Worm (Caenorhabditis elegans) whole organism, L2 larva: Measurements from ENCODE around the gene F01G10.5.
A peak's percentile ranks its signal among the peaks of the same experiment; 100 is the strongest.

ENCODE experiments used
- F13H6.1 ChIP-seq: sonication (generic microtip); optimal IDR thresholded peaks from 2 replicates; lab custom pipeline; 2016; ENCODE audit warnings: missing genetic modification characterization, missing compliant biosample characterization
- Y55F3AM.14 ChIP-seq: fragments of 200-800 bp; sonication (Bioruptor generic); optimal IDR thresholded peaks from 2 replicates; lab custom pipeline; 2018; ENCODE audit warnings: mild to moderate bottlenecking, missing genetic modification characterization, missing compliant biosample characterization
- ZK546.5 ChIP-seq: sonication (generic microtip); optimal IDR thresholded peaks from 2 replicates; lab custom pipeline; 2017; ENCODE audit warnings: missing biosample characterization, missing genetic modification characterization
- alr-1 ChIP-seq: fragments of 150-350 bp; optimal IDR thresholded peaks from 2 replicates; lab custom pipeline; 2014; ENCODE audit warnings: missing biosample characterization, missing genetic modification characterization
- aly-2 ChIP-seq: fragments of 150-350 bp; optimal IDR thresholded peaks from 2 replicates; lab custom pipeline; 2014; ENCODE audit warnings: missing biosample characterization, missing genetic modification characterization
- blmp-1 ChIP-seq: sonication (generic microtip); optimal IDR thresholded peaks from 2 replicates; lab custom pipeline; 2017; ENCODE audit warnings: missing genetic modification characterization, mild to moderate bottlenecking, missing compliant biosample characterization, antibody characterized with exemption, moderate library complexity; ENCODE audit not compliant: insufficient read depth
- ceh-16 ChIP-seq: fragments of 150-350 bp; optimal IDR thresholded peaks from 2 replicates; lab custom pipeline; 2014; ENCODE audit warnings: missing biosample characterization, missing genetic modification characterization
- ceh-82 ChIP-seq: fragments of 150-350 bp; optimal IDR thresholded peaks from 2 replicates; lab custom pipeline; 2014; ENCODE audit warnings: missing biosample characterization, missing genetic modification characterization
- crh-2 ChIP-seq: sonication (generic microtip); optimal IDR thresholded peaks from 2 replicates; lab custom pipeline; 2017; ENCODE audit warnings: missing biosample characterization, missing genetic modification characterization
- dmd-4 ChIP-seq: sonication (generic microtip); optimal IDR thresholded peaks from 2 replicates; lab custom pipeline; 2017; ENCODE audit warnings: missing biosample characterization, missing genetic modification characterization
- egl-27 ChIP-seq: sonication (generic microtip); optimal IDR thresholded peaks from 3 replicates; lab custom pipeline; 2017; ENCODE audit warnings: missing biosample characterization, missing genetic modification reagents, missing genetic modification characterization
- elt-1 ChIP-seq: fragments of 150-350 bp; optimal IDR thresholded peaks from 2 replicates; lab custom pipeline; 2014; ENCODE audit warnings: missing biosample characterization, missing genetic modification characterization
- elt-3 ChIP-seq: sonication (generic microtip); optimal IDR thresholded peaks from 2 replicates; lab custom pipeline; 2017; ENCODE audit warnings: missing biosample characterization, missing genetic modification characterization
- fos-1 ChIP-seq: fragments of 150-350 bp; optimal IDR thresholded peaks from 2 replicates; lab custom pipeline; 2014; ENCODE audit warnings: missing biosample characterization, missing genetic modification characterization
- gmeb-1 ChIP-seq: fragments of 150-350 bp; optimal IDR thresholded peaks from 2 replicates; lab custom pipeline; 2014; ENCODE audit warnings: missing biosample characterization, missing genetic modification characterization
- lin-11 ChIP-seq: fragments of 150-350 bp; sonication (generic microtip); optimal IDR thresholded peaks from 2 replicates; lab custom pipeline; 2014; ENCODE audit warnings: missing biosample characterization, missing genetic modification characterization, inconsistent platforms, mixed read lengths
- lin-13 ChIP-seq: fragments of 150-350 bp; optimal IDR thresholded peaks from 2 replicates; lab custom pipeline; 2014; ENCODE audit warnings: missing biosample characterization, missing genetic modification reagents, missing genetic modification characterization
- lsy-2 ChIP-seq, 2 experiments: fragments of 150-350 bp in 1 of 2; sonication (generic microtip) in 1 of 2; optimal IDR thresholded peaks; 2 replicates each; lab custom pipeline; 2014 to 2017; ENCODE audit warnings: missing biosample characterization in 2 of 2, missing genetic modification characterization in 2 of 2
- mab-5 ChIP-seq: fragments of 150-350 bp; optimal IDR thresholded peaks from 2 replicates; lab custom pipeline; 2014; ENCODE audit warnings: missing biosample characterization, missing genetic modification characterization
- nhr-10 ChIP-seq: sonication (generic microtip); optimal IDR thresholded peaks from 2 replicates; lab custom pipeline; 2017; ENCODE audit warnings: missing biosample characterization, missing genetic modification characterization
- nhr-12 ChIP-seq: fragments of 150-350 bp; optimal IDR thresholded peaks from 2 replicates; lab custom pipeline; 2014; ENCODE audit warnings: missing biosample characterization, missing genetic modification characterization
- nhr-129 ChIP-seq: fragments of 150-350 bp; optimal IDR thresholded peaks from 2 replicates; lab custom pipeline; 2014; ENCODE audit warnings: missing biosample characterization, missing genetic modification characterization
- nhr-23 ChIP-seq: fragments of 150-350 bp; optimal IDR thresholded peaks from 2 replicates; lab custom pipeline; 2014; ENCODE audit warnings: missing biosample characterization, missing genetic modification reagents, missing genetic modification characterization
- nhr-25 ChIP-seq: fragments of 150-350 bp; sonication (generic microtip); optimal IDR thresholded peaks from 3 replicates; lab custom pipeline; 2014; ENCODE audit warnings: missing biosample characterization, missing genetic modification characterization
- nhr-77 ChIP-seq: fragments of 150-350 bp; optimal IDR thresholded peaks from 2 replicates; lab custom pipeline; 2014; ENCODE audit warnings: missing biosample characterization, missing genetic modification characterization
- sem-4 ChIP-seq: fragments of 150-350 bp; optimal IDR thresholded peaks from 2 replicates; lab custom pipeline; 2014; ENCODE audit warnings: missing biosample characterization, missing genetic modification reagents, missing genetic modification characterization
- skn-1 ChIP-seq: sonication (generic microtip); optimal IDR thresholded peaks from 2 replicates; lab custom pipeline; 2017; ENCODE audit warnings: missing biosample characterization, missing genetic modification characterization
- sma-9 ChIP-seq, 2 experiments: fragments of 150-350 bp in 1 of 2; sonication (generic microtip) in 1 of 2; optimal IDR thresholded peaks; 2 replicates each; lab custom pipeline; 2014 to 2016; ENCODE audit warnings: missing genetic modification characterization in 2 of 2, mild to moderate bottlenecking in 1 of 2, missing biosample characterization in 1 of 2, missing compliant biosample characterization in 1 of 2, missing genetic modification reagents in 1 of 2, moderate library complexity in 1 of 2
- snpc-4 ChIP-seq: fragments of 150-350 bp; optimal IDR thresholded peaks from 2 replicates; lab custom pipeline; 2014; ENCODE audit warnings: missing biosample characterization, missing genetic modification characterization
- unc-39 ChIP-seq: fragments of 150-350 bp; optimal IDR thresholded peaks from 2 replicates; lab custom pipeline; 2014; ENCODE audit warnings: missing biosample characterization, missing genetic modification characterization
- unc-55 ChIP-seq: fragments of 150-350 bp; sonication (generic microtip); optimal IDR thresholded peaks from 3 replicates; lab custom pipeline; 2014; ENCODE audit warnings: missing biosample characterization, missing genetic modification reagents, missing genetic modification characterization
- unc-62 ChIP-seq: fragments of 150-350 bp; optimal IDR thresholded peaks from 2 replicates; lab custom pipeline; 2014; ENCODE audit warnings: missing biosample characterization, missing genetic modification reagents, missing genetic modification characterization
- ztf-11 ChIP-seq: sonication (generic microtip); optimal IDR thresholded peaks from 2 replicates; lab custom pipeline; 2017; ENCODE audit warnings: missing biosample characterization, missing genetic modification characterization
- ztf-4 ChIP-seq: fragments of 150-350 bp; optimal IDR thresholded peaks from 2 replicates; lab custom pipeline; 2014; ENCODE audit warnings: missing biosample characterization, missing genetic modification characterization

The F01G10.5 gene

DNA sequence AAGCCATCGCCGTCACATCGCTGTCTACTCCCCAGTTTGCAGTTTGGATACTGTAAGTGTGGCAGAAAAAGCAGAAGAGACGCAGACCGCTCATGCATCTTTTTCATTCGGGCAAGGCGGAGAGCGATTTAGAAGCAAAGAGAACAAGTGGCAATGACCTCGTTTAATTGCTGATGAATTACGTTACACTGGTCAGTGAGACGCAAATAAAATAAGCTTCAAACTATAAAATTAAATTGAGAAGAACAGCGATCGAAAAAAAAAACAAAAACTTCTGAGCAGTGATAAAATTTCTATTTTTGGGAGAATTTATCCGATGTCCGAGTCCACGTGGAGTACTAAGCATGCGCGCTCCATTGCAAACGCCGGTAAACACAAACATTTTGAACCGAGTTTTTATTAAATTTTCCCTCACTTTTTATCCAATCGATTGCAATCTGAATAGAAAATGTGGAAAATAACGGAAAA lies 8.7 kb downstream of the F01G10.5 start, which contains the start of gene C24F3.2 (continued):
- TF ChIP-seq mab-5 (tag; lab: Kevin White, UChicago) (no peak), unc-62 (no peak), sma-9 (GFP tag; optimal IDR thresholded peaks at IDR 0.05; lab: Kevin White, UChicago) (peak; percentile 39), sma-9 (tag; optimal IDR thresholded peaks at IDR 0.05; lab: Kevin White, UChicago) (no peak), elt-3 (tag; lab: Kevin White, UChicago) (no peak), sem-4 (tag; lab: Kevin White, UChicago) (peak; percentile 65), nhr-12 (tag; lab: Kevin White, UChicago) (no peak), unc-55 (GFP tag; lab: Kevin White, UChicago) (peak; percentile 43), gmeb-1 (tag; lab: Kevin White, UChicago) (peak; percentile 52), nhr-25 (tag; lab: Kevin White, UChicago) (no peak), elt-1 (tag; lab: Kevin White, UChicago) (no peak), skn-1 (tag; lab: Kevin White, UChicago) (no peak), egl-27 (tag; lab: Kevin White, UChicago) (peak; percentile 11), ztf-4 (tag; lab: Kevin White, UChicago) (peak; percentile 14), F13H6.1 (tag; lab: Kevin White, UChicago) (peak; percentile 80), fos-1 (tag; lab: Kevin White, UChicago) (peak; percentile 55), nhr-23 (tag; lab: Kevin White, UChicago) (no peak), aly-2 (tag; lab: Kevin White, UChicago) (no peak), lin-13 (GFP tag; lab: Kevin White, UChicago) (peak; percentile 0), lin-11 (tag; lab: Kevin White, UChicago) (no peak), unc-39 (tag; lab: Kevin White, UChicago) (no peak), crh-2 (tag; lab: Kevin White, UChicago) (no peak), dmd-4 (tag; lab: Kevin White, UChicago) (no peak)
- TF ChIP-seq, all 48 proteins: peak for 17

DNA sequence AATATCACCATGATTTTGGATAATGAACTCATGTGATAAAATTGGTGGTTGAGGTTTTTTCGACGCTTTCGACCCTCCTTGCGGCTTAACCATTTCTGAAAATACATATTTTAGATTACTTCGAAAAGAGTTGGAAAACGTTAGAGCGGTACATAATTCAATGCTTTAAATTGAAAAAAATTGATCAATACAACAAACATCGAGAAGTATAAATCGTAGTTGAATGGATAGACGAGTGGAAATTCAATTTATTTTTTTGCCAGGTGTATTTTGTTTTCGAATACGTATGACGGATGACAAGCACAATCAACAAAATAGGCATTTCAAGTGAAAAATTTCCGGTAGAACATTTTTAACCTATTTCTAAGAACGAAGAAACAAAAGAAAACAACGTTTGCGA lies 9.7 kb downstream of the F01G10.5 start, which contains the start of gene tram-1:
tram-1 (minus strand) TSS at position 101 of the 400 bp plus-strand sequence.
- TF ChIP-seq nhr-10 (no peak), crh-2 (tag; lab: Kevin White, UChicago) (peak; percentile 46)
- TF ChIP-seq, all 48 proteins: peak for 1

DNA sequence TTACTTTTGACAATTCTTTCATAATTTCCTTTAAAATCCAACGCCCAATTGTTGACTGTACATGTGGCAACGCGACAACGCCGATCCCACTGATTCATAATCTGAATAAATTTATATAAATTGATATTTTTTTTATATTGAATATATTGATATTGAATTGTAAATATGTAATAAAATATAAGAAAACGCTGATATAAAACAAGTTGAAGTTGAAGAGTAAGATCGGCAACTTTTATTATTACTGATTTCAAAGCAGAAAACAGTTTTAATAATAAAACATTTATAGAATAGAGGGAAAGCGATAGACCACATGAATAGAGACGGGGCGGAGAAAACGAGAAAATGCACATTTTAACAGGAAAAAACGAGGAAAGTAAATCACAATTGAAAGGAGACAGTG lies 11.7 kb downstream of the F01G10.5 start, which contains the start of gene qns-1:
qns-1 (minus strand) TSS at position 101 of the 400 bp plus-strand sequence.
- TF ChIP-seq ZK546.5 (no peak), unc-39 (tag; lab: Kevin White, UChicago) (no peak), mab-5 (tag; lab: Kevin White, UChicago) (no peak), nhr-77 (tag; lab: Kevin White, UChicago) (no peak), ztf-11 (tag; lab: Kevin White, UChicago) (no peak), Y55F3AM.14 (GFP tag; lab: Kevin White, UChicago) (no peak), nhr-129 (tag; lab: Kevin White, UChicago) (no peak), nhr-10 (no peak)

DNA sequence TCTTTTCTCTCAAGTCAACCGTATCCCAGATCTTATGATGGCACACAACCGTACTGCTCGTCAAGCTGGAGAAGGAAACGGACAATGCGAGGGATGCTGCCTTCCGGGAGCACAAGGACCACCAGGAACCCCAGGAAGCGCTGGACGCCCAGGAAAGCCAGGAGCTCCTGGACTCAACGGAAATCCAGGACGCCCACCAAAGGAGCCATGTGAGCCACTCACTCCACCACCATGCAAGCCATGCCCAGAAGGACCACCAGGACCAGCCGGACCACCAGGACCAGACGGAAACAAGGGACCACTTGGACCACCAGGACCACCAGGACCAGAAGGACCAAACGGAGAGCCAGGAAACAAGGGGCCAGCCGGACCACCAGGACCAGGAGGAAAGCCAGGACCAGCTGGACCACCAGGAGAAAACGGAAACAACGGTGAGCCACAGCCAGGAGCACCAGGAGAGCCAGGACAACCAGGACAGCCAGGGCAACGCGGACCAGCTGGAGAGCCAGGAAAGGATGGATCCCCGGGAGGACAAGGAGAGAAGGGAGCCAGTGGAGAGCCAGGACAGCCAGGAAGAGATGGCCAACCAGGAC lies 14.1 kb downstream of the F01G10.5 start:
- TF ChIP-seq snpc-4 (no peak), dmd-4 (tag; lab: Kevin White, UChicago) (no peak), lsy-2 (tag; optimal IDR thresholded peaks at IDR 0.05; lab: Kevin White, UChicago) (no peak), ceh-16 (no peak), skn-1 (tag; lab: Kevin White, UChicago) (no peak), ceh-82 (tag; lab: Kevin White, UChicago) (no peak), Y55F3AM.14 (GFP tag; lab: Kevin White, UChicago) (no peak), aly-2 (tag; lab: Kevin White, UChicago) (no peak), nhr-129 (tag; lab: Kevin White, UChicago) (no peak), ZK546.5 (no peak), lin-13 (GFP tag; lab: Kevin White, UChicago) (no peak), blmp-1 (tag; lab: Kevin White, UChicago) (no peak), alr-1 (no peak), unc-62 (no peak)
- TF ChIP-seq, all 48 proteins: peak for 0
